Worm (Caenorhabditis elegans): ENCODE results near the gene glr-5.

glr-5 gene

ce11 chrV:8758618-8759017 lies 42.3 kb downstream of the glr-5 start, which contains the start of gene B0507.7:
Gene B0507.7, minus strand, starts transcription at chrV:8758718.
- no peak for TF ChIP-seq mdl-1 (tag; optimal IDR thresholded peaks at IDR 0.05)
- no peak for TF ChIP-seq fos-1 (tag; optimal IDR thresholded peaks at IDR 0.05)
- TF ChIP-seq ceh-9 (tag; optimal IDR thresholded peaks at IDR 0.05): no peak
- TF ChIP-seq lin-15B (tag; optimal IDR thresholded peaks at IDR 0.05): no peak
- TF ChIP-seq ZK546.5 (tag; optimal IDR thresholded peaks at IDR 0.05): no peak
- no peak for TF ChIP-seq egl-27 (tag; optimal IDR thresholded peaks at IDR 0.05)
- no peak for TF ChIP-seq fkh-10 (GFP tag; optimal IDR thresholded peaks at IDR 0.05)
- TF ChIP-seq sea-2 (GFP tag; optimal IDR thresholded peaks at IDR 0.05): no peak
- no peak for TF ChIP-seq mml-1 (tag; optimal IDR thresholded peaks at IDR 0.05)
- TF ChIP-seq ama-1 (optimal IDR thresholded peaks at IDR 0.05): no peak
- no peak for TF ChIP-seq nhr-43 (tag; optimal IDR thresholded peaks at IDR 0.05; ENCODE audit: poor library complexity, severe bottlenecking)
- no peak for TF ChIP-seq eor-1 (tag; optimal IDR thresholded peaks at IDR 0.05)
- TF ChIP-seq elt-2 (tag; optimal IDR thresholded peaks at IDR 0.05): no peak
- TF ChIP-seq ztf-4 (tag; optimal IDR thresholded peaks at IDR 0.05): no peak
- no peak for TF ChIP-seq ceh-16 (tag; optimal IDR thresholded peaks at IDR 0.05)
- TF ChIP-seq lin-39 (tag; optimal IDR thresholded peaks at IDR 0.05): no peak
- no peak for TF ChIP-seq zag-1 (tag; optimal IDR thresholded peaks at IDR 0.05)
- no peak for TF ChIP-seq tbx-2 (tag; optimal IDR thresholded peaks at IDR 0.05)

ce11 chrV:8760416-8760815 lies 44.1 kb downstream of the glr-5 start, which contains the start of gene ddn-1:
Gene ddn-1, minus strand, starts transcription at chrV:8760516.
- no peak for TF ChIP-seq pha-4 (tag; optimal IDR thresholded peaks at IDR 0.05)
- TF ChIP-seq nfya-1 (tag; optimal IDR thresholded peaks at IDR 0.05; ENCODE audit: insufficient read depth): no peak
- no peak for TF ChIP-seq pqm-1 (tag; optimal IDR thresholded peaks at IDR 0.05)
- TF ChIP-seq skn-1 (tag; optimal IDR thresholded peaks at IDR 0.05): no peak
- no peak for TF ChIP-seq R02D3.7 (tag; optimal IDR thresholded peaks at IDR 0.05)
- TF ChIP-seq nhr-67 (tag; optimal IDR thresholded peaks at IDR 0.05): no peak
- TF ChIP-seq elt-3 (tag; optimal IDR thresholded peaks at IDR 0.05): no peak
- no peak for TF ChIP-seq daf-12 (tag; optimal IDR thresholded peaks at IDR 0.05)

- TF ChIP-seq elt-1 (tag; optimal IDR thresholded peaks at IDR 0.05) (no peak), ztf-11 (tag; optimal IDR thresholded peaks at IDR 0.05) (no peak), lsy-12 (tag; optimal IDR thresholded peaks at IDR 0.05) (no peak), nhr-11 (tag; optimal IDR thresholded peaks at IDR 0.05) (no peak), jun-1 (tag; optimal IDR thresholded peaks at IDR 0.05) (no peak), ceh-82 (tag; optimal IDR thresholded peaks at IDR 0.05) (no peak), hmg-11 (tag; optimal IDR thresholded peaks at IDR 0.05) (no peak), pha-4 (tag; optimal IDR thresholded peaks at IDR 0.05) (no peak), mml-1 (tag; optimal IDR thresholded peaks at IDR 0.05) (no peak), nhr-23 (tag; optimal IDR thresholded peaks at IDR 0.05) (no peak), ztf-4 (tag; optimal IDR thresholded peaks at IDR 0.05) (no peak), skn-1 (tag; optimal IDR thresholded peaks at IDR 0.05) (no peak), ceh-9 (tag; optimal IDR thresholded peaks at IDR 0.05) (no peak), ZK546.5 (tag; optimal IDR thresholded peaks at IDR 0.05) (no peak), elt-2 (tag; optimal IDR thresholded peaks at IDR 0.05) (no peak), fos-1 (tag; optimal IDR thresholded peaks at IDR 0.05) (no peak), ceh-16 (tag; optimal IDR thresholded peaks at IDR 0.05) (no peak), nhr-237 (tag; optimal IDR thresholded peaks at IDR 0.05) (no peak)
These were observed 46.6 kb downstream of the glr-5 start, which contains the start of gene B0507.8 for ce11 chrV:8762861-8763260. Gene B0507.8, minus strand, starts transcription at chrV:8762961.

- TF ChIP-seq aly-2 (tag; optimal IDR thresholded peaks at IDR 0.05): no peak
- no peak for TF ChIP-seq nhr-28 (tag; optimal IDR thresholded peaks at IDR 0.05)
- no peak for TF ChIP-seq ztf-11 (tag; optimal IDR thresholded peaks at IDR 0.05)
- TF ChIP-seq lin-39 (tag; optimal IDR thresholded peaks at IDR 0.05): no peak
- no peak for TF ChIP-seq eor-1 (tag; optimal IDR thresholded peaks at IDR 0.05)
- TF ChIP-seq egl-27 (tag; optimal IDR thresholded peaks at IDR 0.05): no peak
- TF ChIP-seq ZK546.5 (tag; optimal IDR thresholded peaks at IDR 0.05): no peak
- TF ChIP-seq nhr-77 (tag; optimal IDR thresholded peaks at IDR 0.05): no peak
- TF ChIP-seq nhr-25 (tag; optimal IDR thresholded peaks at IDR 0.05): no peak
- no peak for TF ChIP-seq jun-1 (tag; optimal IDR thresholded peaks at IDR 0.05)
- no peak for TF ChIP-seq elt-3 (tag; optimal IDR thresholded peaks at IDR 0.05)
- no peak for TF ChIP-seq nhr-11 (tag; optimal IDR thresholded peaks at IDR 0.05)
These were observed 49.6 kb downstream of the glr-5 start, which contains the start of gene B0507.9 for ce11 chrV:8765938-8766337. Gene B0507.9, minus strand, starts transcription at chrV:8766038.

Measured in whole organism, L3 larva.